Worm (Caenorhabditis elegans) whole organism, L2 larva: ENCODE results near the gene ekl-6.

ENCODE experiments used
- C34F6.9 ChIP-seq: fragments of 150-350 bp; optimal IDR thresholded peaks from 2 replicates; lab custom pipeline; 2014; ENCODE audit warnings: missing biosample characterization, missing genetic modification characterization
- F13H6.1 ChIP-seq: sonication (generic microtip); optimal IDR thresholded peaks from 2 replicates; lab custom pipeline; 2016; ENCODE audit warnings: missing genetic modification characterization, missing compliant biosample characterization
- R02D3.7 ChIP-seq: fragments of 150-350 bp; optimal IDR thresholded peaks from 2 replicates; lab custom pipeline; 2014; ENCODE audit warnings: missing biosample characterization, missing genetic modification characterization
- ZK546.5 ChIP-seq: sonication (generic microtip); optimal IDR thresholded peaks from 2 replicates; lab custom pipeline; 2017; ENCODE audit warnings: missing biosample characterization, missing genetic modification characterization
- alr-1 ChIP-seq: fragments of 150-350 bp; optimal IDR thresholded peaks from 2 replicates; lab custom pipeline; 2014; ENCODE audit warnings: missing biosample characterization, missing genetic modification characterization
- ama-1 ChIP-seq: fragments of 150-350 bp; optimal IDR thresholded peaks from 2 replicates; lab custom pipeline; 2018; ENCODE audit warnings: inconsistent platforms
- blmp-1 ChIP-seq: sonication (generic microtip); optimal IDR thresholded peaks from 2 replicates; lab custom pipeline; 2017; ENCODE audit warnings: missing genetic modification characterization, mild to moderate bottlenecking, missing compliant biosample characterization, antibody characterized with exemption, moderate library complexity; ENCODE audit not compliant: insufficient read depth
- ceh-82 ChIP-seq: fragments of 150-350 bp; optimal IDR thresholded peaks from 2 replicates; lab custom pipeline; 2014; ENCODE audit warnings: missing biosample characterization, missing genetic modification characterization
- crh-2 ChIP-seq: sonication (generic microtip); optimal IDR thresholded peaks from 2 replicates; lab custom pipeline; 2017; ENCODE audit warnings: missing biosample characterization, missing genetic modification characterization
- dmd-4 ChIP-seq: sonication (generic microtip); optimal IDR thresholded peaks from 2 replicates; lab custom pipeline; 2017; ENCODE audit warnings: missing biosample characterization, missing genetic modification characterization
- egl-27 ChIP-seq: sonication (generic microtip); optimal IDR thresholded peaks from 3 replicates; lab custom pipeline; 2017; ENCODE audit warnings: missing biosample characterization, missing genetic modification reagents, missing genetic modification characterization
- fos-1 ChIP-seq: fragments of 150-350 bp; optimal IDR thresholded peaks from 2 replicates; lab custom pipeline; 2014; ENCODE audit warnings: missing biosample characterization, missing genetic modification characterization
- gmeb-1 ChIP-seq: fragments of 150-350 bp; optimal IDR thresholded peaks from 2 replicates; lab custom pipeline; 2014; ENCODE audit warnings: missing biosample characterization, missing genetic modification characterization
- lin-11 ChIP-seq: fragments of 150-350 bp; sonication (generic microtip); optimal IDR thresholded peaks from 2 replicates; lab custom pipeline; 2014; ENCODE audit warnings: missing biosample characterization, missing genetic modification characterization, inconsistent platforms, mixed read lengths
- lin-13 ChIP-seq: fragments of 150-350 bp; optimal IDR thresholded peaks from 2 replicates; lab custom pipeline; 2014; ENCODE audit warnings: missing biosample characterization, missing genetic modification reagents, missing genetic modification characterization
- lsy-2 ChIP-seq, 2 experiments: fragments of 150-350 bp in 1 of 2; sonication (generic microtip) in 1 of 2; optimal IDR thresholded peaks; 2 replicates each; lab custom pipeline; 2014 to 2017; ENCODE audit warnings: missing biosample characterization in 2 of 2, missing genetic modification characterization in 2 of 2
- mab-5 ChIP-seq: fragments of 150-350 bp; optimal IDR thresholded peaks from 2 replicates; lab custom pipeline; 2014; ENCODE audit warnings: missing biosample characterization, missing genetic modification characterization
- mbf-1 ChIP-seq: sonication (generic microtip); optimal IDR thresholded peaks from 2 replicates; lab custom pipeline; 2017; ENCODE audit warnings: missing biosample characterization, missing genetic modification characterization
- mdl-1 ChIP-seq, 2 experiments: fragments of 150-350 bp in 1 of 2; sonication (generic microtip) in 1 of 2; optimal IDR thresholded peaks; 2 replicates each; lab custom pipeline; 2017; ENCODE audit warnings: missing biosample characterization in 2 of 2, missing genetic modification characterization in 2 of 2
- nhr-10 ChIP-seq: sonication (generic microtip); optimal IDR thresholded peaks from 2 replicates; lab custom pipeline; 2017; ENCODE audit warnings: missing biosample characterization, missing genetic modification characterization
- nhr-11 ChIP-seq: fragments of 150-350 bp; optimal IDR thresholded peaks from 2 replicates; lab custom pipeline; 2014; ENCODE audit warnings: missing biosample characterization, missing genetic modification characterization
- nhr-129 ChIP-seq: fragments of 150-350 bp; optimal IDR thresholded peaks from 2 replicates; lab custom pipeline; 2014; ENCODE audit warnings: missing biosample characterization, missing genetic modification characterization
- nhr-21 ChIP-seq: fragments of 150-350 bp; optimal IDR thresholded peaks from 2 replicates; lab custom pipeline; 2014; ENCODE audit warnings: missing biosample characterization, missing genetic modification characterization
- nhr-23 ChIP-seq: fragments of 150-350 bp; optimal IDR thresholded peaks from 2 replicates; lab custom pipeline; 2014; ENCODE audit warnings: missing biosample characterization, missing genetic modification reagents, missing genetic modification characterization
- nhr-237 ChIP-seq: fragments of 150-350 bp; optimal IDR thresholded peaks from 2 replicates; lab custom pipeline; 2014; ENCODE audit warnings: missing biosample characterization, missing genetic modification characterization
- nhr-25 ChIP-seq: fragments of 150-350 bp; sonication (generic microtip); optimal IDR thresholded peaks from 3 replicates; lab custom pipeline; 2014; ENCODE audit warnings: missing biosample characterization, missing genetic modification characterization
- nhr-6 ChIP-seq: fragments of 150-350 bp; optimal IDR thresholded peaks from 2 replicates; lab custom pipeline; 2014; ENCODE audit warnings: missing biosample characterization, missing genetic modification characterization
- nhr-77 ChIP-seq: fragments of 150-350 bp; optimal IDR thresholded peaks from 2 replicates; lab custom pipeline; 2014; ENCODE audit warnings: missing biosample characterization, missing genetic modification characterization
- peb-1 ChIP-seq: fragments of 150-350 bp; optimal IDR thresholded peaks from 2 replicates; lab custom pipeline; 2014; ENCODE audit warnings: missing biosample characterization, missing genetic modification characterization
- sem-4 ChIP-seq: fragments of 150-350 bp; optimal IDR thresholded peaks from 2 replicates; lab custom pipeline; 2014; ENCODE audit warnings: missing biosample characterization, missing genetic modification reagents, missing genetic modification characterization
- sma-3 ChIP-seq: sonication (generic microtip); optimal IDR thresholded peaks from 2 replicates; lab custom pipeline; 2016; ENCODE audit warnings: missing genetic modification reagents, missing genetic modification characterization, missing compliant biosample characterization
- sma-9 ChIP-seq, 2 experiments: fragments of 150-350 bp in 1 of 2; sonication (generic microtip) in 1 of 2; optimal IDR thresholded peaks; 2 replicates each; lab custom pipeline; 2014 to 2016; ENCODE audit warnings: missing genetic modification characterization in 2 of 2, mild to moderate bottlenecking in 1 of 2, missing biosample characterization in 1 of 2, missing compliant biosample characterization in 1 of 2, missing genetic modification reagents in 1 of 2, moderate library complexity in 1 of 2
- snpc-4 ChIP-seq: fragments of 150-350 bp; optimal IDR thresholded peaks from 2 replicates; lab custom pipeline; 2014; ENCODE audit warnings: missing biosample characterization, missing genetic modification characterization
- unc-55 ChIP-seq: fragments of 150-350 bp; sonication (generic microtip); optimal IDR thresholded peaks from 3 replicates; lab custom pipeline; 2014; ENCODE audit warnings: missing biosample characterization, missing genetic modification reagents, missing genetic modification characterization
- unc-62 ChIP-seq: fragments of 150-350 bp; optimal IDR thresholded peaks from 2 replicates; lab custom pipeline; 2014; ENCODE audit warnings: missing biosample characterization, missing genetic modification reagents, missing genetic modification characterization
- zag-1 ChIP-seq: fragments of 150-350 bp; optimal IDR thresholded peaks from 2 replicates; lab custom pipeline; 2014; ENCODE audit warnings: missing biosample characterization, missing genetic modification characterization
- ztf-11 ChIP-seq: sonication (generic microtip); optimal IDR thresholded peaks from 2 replicates; lab custom pipeline; 2017; ENCODE audit warnings: missing biosample characterization, missing genetic modification characterization

ekl-6 gene

ce11 chrIII:10064140-10064539, at the start of gene ekl-6:
ekl-6 (plus strand) TSS chrIII:10064404.
- TF ChIP-seq sma-3 (GFP tag; lab: Kevin White, UChicago) (peak; percentile 63), fos-1 (peak; percentile 21), unc-55 (GFP tag; lab: Kevin White, UChicago) (peak; percentile 54), sma-9 (GFP tag; optimal IDR thresholded peaks at IDR 0.05; lab: Kevin White, UChicago) (peak; percentile 68), sma-9 (tag; optimal IDR thresholded peaks at IDR 0.05; lab: Kevin White, UChicago) (no peak), F13H6.1 (tag; lab: Kevin White, UChicago) (peak; percentile 58), nhr-237 (tag; lab: Kevin White, UChicago) (no peak), lsy-2 (tag; optimal IDR thresholded peaks at IDR 0.05; lab: Kevin White, UChicago) (peak in 1 of 2 experiments; percentile 47), ZK546.5 (no peak), gmeb-1 (tag; lab: Kevin White, UChicago) (peak; percentile 51), nhr-77 (tag; lab: Kevin White, UChicago) (no peak), crh-2 (tag; lab: Kevin White, UChicago) (peak; percentile 4), C34F6.9 (tag; lab: Kevin White, UChicago) (peak; percentile 73)

ce11 chrIII:10016413-10017051, 47.7 kb upstream of the ekl-6 start, which contains the start of gene rgs-1:
rgs-1 (minus strand) TSS chrIII:10016558.
- TF ChIP-seq lsy-2 (tag; optimal IDR thresholded peaks at IDR 0.05; lab: Kevin White, UChicago) (peak in 1 of 2 experiments; percentile 62), alr-1 (tag; lab: Kevin White, UChicago) (no peak), fos-1 (peak; percentile 9), mdl-1 (tag; optimal IDR thresholded peaks at IDR 0.05; lab: Kevin White, UChicago) (peak in 1 of 2 experiments; percentile 76), lin-13 (GFP tag; lab: Kevin White, UChicago) (peak; percentile 33), nhr-129 (tag; lab: Kevin White, UChicago) (peak; percentile 69), unc-55 (GFP tag; lab: Kevin White, UChicago) (peak; percentile 89), sem-4 (peak; percentile 2), egl-27 (tag; lab: Kevin White, UChicago) (no peak), lin-11 (tag; lab: Kevin White, UChicago) (peak; percentile 44), crh-2 (tag; lab: Kevin White, UChicago) (peak; percentile 77), gmeb-1 (tag; lab: Kevin White, UChicago) (no peak), zag-1 (tag; lab: Kevin White, UChicago) (peak; percentile 42), nhr-6 (tag; lab: Kevin White, UChicago) (peak; percentile 37), peb-1 (tag; lab: Kevin White, UChicago) (no peak), C34F6.9 (tag; lab: Kevin White, UChicago) (peak; percentile 79)

- TF ChIP-seq sma-9 (GFP tag; optimal IDR thresholded peaks at IDR 0.05; lab: Kevin White, UChicago) (no peak), sma-9 (tag; optimal IDR thresholded peaks at IDR 0.05; lab: Kevin White, UChicago) (no peak), mab-5 (tag; lab: Kevin White, UChicago) (no peak), sem-4 (no peak), crh-2 (tag; lab: Kevin White, UChicago) (no peak), zag-1 (tag; lab: Kevin White, UChicago) (no peak), peb-1 (tag; lab: Kevin White, UChicago) (no peak), ama-1 (lab: Kevin White, UChicago) (no peak), nhr-21 (no peak), nhr-23 (tag; lab: Kevin White, UChicago) (no peak), dmd-4 (no peak), mbf-1 (tag; lab: Kevin White, UChicago) (no peak), F13H6.1 (tag; lab: Kevin White, UChicago) (no peak), gmeb-1 (tag; lab: Kevin White, UChicago) (no peak), ceh-82 (tag; lab: Kevin White, UChicago) (no peak), nhr-10 (tag; lab: Kevin White, UChicago) (no peak), nhr-237 (tag; lab: Kevin White, UChicago) (no peak), egl-27 (tag; lab: Kevin White, UChicago) (no peak), nhr-129 (tag; lab: Kevin White, UChicago) (no peak)
These were observed 46.2 kb upstream of the ekl-6 start for ce11 chrIII:10018007-10018406.

ce11 chrIII:10023452-10023851, 40.8 kb upstream of the ekl-6 start, which contains the start of gene ins-21:
ins-21 (plus strand) TSS chrIII:10023752.
- TF ChIP-seq unc-62 (GFP tag; lab: Kevin White, UChicago) (no peak), snpc-4 (tag; lab: Kevin White, UChicago) (no peak), nhr-25 (tag; lab: Kevin White, UChicago) (no peak), blmp-1 (tag; lab: Kevin White, UChicago) (no peak), sem-4 (no peak), R02D3.7 (tag; lab: Kevin White, UChicago) (no peak), egl-27 (tag; lab: Kevin White, UChicago) (no peak), lin-11 (tag; lab: Kevin White, UChicago) (no peak), fos-1 (no peak), F13H6.1 (tag; lab: Kevin White, UChicago) (no peak), nhr-11 (tag; lab: Kevin White, UChicago) (no peak), ztf-11 (no peak)
- TF ChIP-seq, all 48 proteins: peak for 0
